Fruit fly (Drosophila melanogaster): Measurements from ENCODE around the gene rdgA.

Gene rdgA

dm6 chrX:9042457-9043045, 135.7 kb downstream of the rdgA start (continued):
- TF ChIP-seq D19A (tag; optimal IDR thresholded peaks at IDR 0.05), result peak; percentile 24
- TF ChIP-seq fd3F (GFP tag; optimal IDR thresholded peaks at IDR 0.05), result no peak
- 0 out of 2 replicates have a peak, but pooled peaks have one; percentile 9 for TF ChIP-seq CG17328 (GFP tag; IDR thresholded peaks at IDR 0.05)
- TF ChIP-seq pan (optimal IDR thresholded peaks at IDR 0.05), result no peak
- TF ChIP-seq pan (GFP tag; optimal IDR thresholded peaks at IDR 0.05 in 1 of 2, IDR thresholded peaks at IDR 0.05 in 1 of 2), result peak in 1 of 2 experiments; percentile 22
- TF ChIP-seq hbn (GFP tag; IDR thresholded peaks at IDR 0.05; ENCODE audit: partially characterized antibody), result no peak
- 0 out of 2 replicates have a peak, but pooled peaks have one; percentile 13 for TF ChIP-seq sisA (GFP tag; IDR thresholded peaks at IDR 0.05)
- TF ChIP-seq BtbVII (GFP tag; optimal IDR thresholded peaks at IDR 0.05), result no peak
- no peak for TF ChIP-seq gfzf (GFP tag; optimal IDR thresholded peaks at IDR 0.05)
- peak; percentile 34 for TF ChIP-seq CG10979 (tag; optimal IDR thresholded peaks at IDR 0.05)
- TF ChIP-seq CG34376 (GFP tag; optimal IDR thresholded peaks at IDR 0.05), result peak; percentile 5
- TF ChIP-seq Asciz (GFP tag; optimal IDR thresholded peaks at IDR 0.05), result no peak
- no peak for TF ChIP-seq CG32532 (GFP tag; IDR thresholded peaks at IDR 0.05)
- peak; percentile 29 for TF ChIP-seq Blimp-1 (GFP tag; optimal IDR thresholded peaks at IDR 0.05)
- no peak for TF ChIP-seq CG13123 (GFP tag; optimal IDR thresholded peaks at IDR 0.05)
- no peak for TF ChIP-seq CG10959 (GFP tag; IDR thresholded peaks at IDR 0.05)
- TF ChIP-seq jing (GFP tag; optimal IDR thresholded peaks at IDR 0.05), result no peak
- no peak for TF ChIP-seq chn (GFP tag; optimal IDR thresholded peaks at IDR 0.05)
- no peak for TF ChIP-seq slp2 (GFP tag; optimal IDR thresholded peaks at IDR 0.05)
- no peak for TF ChIP-seq gro (GFP tag; optimal IDR thresholded peaks at IDR 0.05)
- TF ChIP-seq unpg (GFP tag; optimal IDR thresholded peaks at IDR 0.05), result peak; percentile 49
- no peak; the same call in 1 of the 2 replicates for TF ChIP-seq CG32767 (GFP tag; IDR thresholded peaks at IDR 0.05)
- TF ChIP-seq aop (GFP tag; IDR thresholded peaks at IDR 0.05), result no peak
- no peak; the same call in 2 of the 3 replicates for TF ChIP-seq CG14050 (GFP tag; IDR thresholded peaks at IDR 0.05)
- TF ChIP-seq CG18476 (GFP tag; optimal IDR thresholded peaks at IDR 0.05), result no peak
- no peak for TF ChIP-seq CG7928 (GFP tag; optimal IDR thresholded peaks at IDR 0.05)
- no peak for TF ChIP-seq ab (GFP tag; optimal IDR thresholded peaks at IDR 0.05)
- peak; percentile 34 for TF ChIP-seq kni (GFP tag; optimal IDR thresholded peaks at IDR 0.05)
- TF ChIP-seq otp (GFP tag; IDR thresholded peaks at IDR 0.05), result no peak
- peak in 1 of 2 experiments; percentile 82 for TF ChIP-seq tll (GFP tag; optimal IDR thresholded peaks at IDR 0.05)
- peak; percentile 9 for TF ChIP-seq CG2678 (tag; optimal IDR thresholded peaks at IDR 0.05)
- TF ChIP-seq al (GFP tag; IDR thresholded peaks at IDR 0.05), result no peak
- TF ChIP-seq CG2129 (GFP tag; IDR thresholded peaks at IDR 0.05; ENCODE audit: partially characterized antibody), result no peak
- no peak for TF ChIP-seq ken (GFP tag; IDR thresholded peaks at IDR 0.05)
- TF ChIP-seq cg (GFP tag; optimal IDR thresholded peaks at IDR 0.05), result peak; percentile 61
- no peak for TF ChIP-seq MESR4 (GFP tag; optimal IDR thresholded peaks at IDR 0.05)
- no peak for TF ChIP-seq CG18011 (GFP tag; optimal IDR thresholded peaks at IDR 0.05)
- TF ChIP-seq Dll (GFP tag; IDR thresholded peaks at IDR 0.05; ENCODE audit: partially characterized antibody), result no peak
- no peak for TF ChIP-seq nmo (GFP tag; optimal IDR thresholded peaks at IDR 0.05)
- TF ChIP-seq pb (GFP tag; optimal IDR thresholded peaks at IDR 0.05), result no peak
- TF ChIP-seq zen (tag; optimal IDR thresholded peaks at IDR 0.05), result no peak
- TF ChIP-seq Sox100B (GFP tag; optimal IDR thresholded peaks at IDR 0.05), result no peak
- no peak for TF ChIP-seq CG10366 (GFP tag; IDR thresholded peaks at IDR 0.05)
- TF ChIP-seq CG2875 (GFP tag; optimal IDR thresholded peaks at IDR 0.05), result no peak
- TF ChIP-seq Lim3 (GFP tag; IDR thresholded peaks at IDR 0.05), result no peak
- TF ChIP-seq Nf-YA (GFP tag; IDR thresholded peaks at IDR 0.05), result no peak
- TF ChIP-seq Mad (GFP tag; optimal IDR thresholded peaks at IDR 0.05), result no peak
- no peak for TF ChIP-seq danr (GFP tag; IDR thresholded peaks at IDR 0.05)
- TF ChIP-seq E2f2 (GFP tag; IDR thresholded peaks at IDR 0.05), result no peak
- TF ChIP-seq ham (GFP tag; IDR thresholded peaks at IDR 0.05), result no peak

Data from whole organism, embryonic.